Worm (Caenorhabditis elegans) whole organism, L3 larva: Measurements from ENCODE around the gene R12C12.5.

Experiments
- R02D3.7 ChIP-seq: fragments of 150-350 bp; optimal IDR thresholded peaks from 2 replicates; lab custom pipeline; 2014; ENCODE audit warnings: missing biosample characterization, missing genetic modification characterization
- aly-2 ChIP-seq: fragments of 150-350 bp; optimal IDR thresholded peaks from 2 replicates; lab custom pipeline; 2014; ENCODE audit warnings: missing biosample characterization, missing genetic modification characterization
- ceh-16 ChIP-seq: sonication (generic microtip); optimal IDR thresholded peaks from 2 replicates; lab custom pipeline; 2017; ENCODE audit warnings: missing biosample characterization, missing genetic modification characterization
- daf-12 ChIP-seq: fragments of 150-350 bp; optimal IDR thresholded peaks from 2 replicates; lab custom pipeline; 2014; ENCODE audit warnings: missing biosample characterization, missing genetic modification reagents, missing genetic modification characterization
- elt-1 ChIP-seq: fragments of 150-350 bp; optimal IDR thresholded peaks from 2 replicates; lab custom pipeline; 2014; ENCODE audit warnings: missing biosample characterization, missing genetic modification characterization
- elt-3 ChIP-seq, 3 experiments: fragments of 150-350 bp in 1 of 3; sonication (generic microtip) in 2 of 3; optimal IDR thresholded peaks; 2 replicates in 2 of 3; 4 replicates in 1 of 3; lab custom pipeline; 2014 to 2017; ENCODE audit warnings: missing biosample characterization in 3 of 3, missing genetic modification characterization in 3 of 3
- fos-1 ChIP-seq: fragments of 150-350 bp; optimal IDR thresholded peaks from 2 replicates; lab custom pipeline; 2014; ENCODE audit warnings: missing biosample characterization, missing genetic modification characterization
- hmg-11 ChIP-seq: sonication (generic microtip); optimal IDR thresholded peaks from 2 replicates; lab custom pipeline; 2016; ENCODE audit warnings: missing genetic modification characterization, missing compliant biosample characterization
- lin-39 ChIP-seq: fragments of 150-350 bp; optimal IDR thresholded peaks from 2 replicates; lab custom pipeline; 2018; ENCODE audit warnings: missing biosample characterization, missing genetic modification reagents, missing genetic modification characterization
- lsy-12 ChIP-seq: sonication (generic microtip); optimal IDR thresholded peaks from 2 replicates; lab custom pipeline; 2016; ENCODE audit warnings: mild to moderate bottlenecking, missing genetic modification characterization, missing compliant biosample characterization
- mdl-1 ChIP-seq: fragments of 150-350 bp; optimal IDR thresholded peaks from 2 replicates; lab custom pipeline; 2014; ENCODE audit warnings: missing biosample characterization, missing genetic modification characterization
- nfya-1 ChIP-seq: sonication (generic microtip); optimal IDR thresholded peaks from 2 replicates; lab custom pipeline; 2017; ENCODE audit warnings: missing genetic modification characterization, mild to moderate bottlenecking, missing compliant biosample characterization, antibody characterized with exemption, moderate library complexity; ENCODE audit not compliant: insufficient read depth
- nhr-11 ChIP-seq: fragments of 150-350 bp; optimal IDR thresholded peaks from 2 replicates; lab custom pipeline; 2014; ENCODE audit warnings: missing biosample characterization, missing genetic modification characterization
- nhr-12 ChIP-seq: fragments of 150-350 bp; optimal IDR thresholded peaks from 2 replicates; lab custom pipeline; 2014; ENCODE audit warnings: missing biosample characterization, missing genetic modification characterization
- nhr-43 ChIP-seq: sonication (generic microtip); optimal IDR thresholded peaks from 2 replicates; lab custom pipeline; 2016; ENCODE audit warnings: mild to moderate bottlenecking, missing genetic modification characterization, missing compliant biosample characterization; ENCODE audit not compliant: poor library complexity, severe bottlenecking
- nhr-76 ChIP-seq: fragments of 150-350 bp; sonication (generic microtip); optimal IDR thresholded peaks from 5 replicates; lab custom pipeline; 2014; ENCODE audit warnings: missing biosample characterization, missing genetic modification characterization
- pqm-1 ChIP-seq: fragments of 150-350 bp; optimal IDR thresholded peaks from 2 replicates; lab custom pipeline; 2017; ENCODE audit warnings: missing biosample characterization, missing genetic modification characterization, inconsistent platforms
- tbx-2 ChIP-seq: sonication (generic microtip); optimal IDR thresholded peaks from 2 replicates; lab custom pipeline; 2016; ENCODE audit warnings: mild to moderate bottlenecking, missing genetic modification characterization, missing compliant biosample characterization
- unc-39 ChIP-seq: sonication (generic microtip); optimal IDR thresholded peaks from 4 replicates; lab custom pipeline; 2017; ENCODE audit warnings: missing biosample characterization, missing genetic modification characterization
- zag-1 ChIP-seq: fragments of 150-350 bp; optimal IDR thresholded peaks from 2 replicates; lab custom pipeline; 2014; ENCODE audit warnings: missing biosample characterization, missing genetic modification characterization
- ztf-11 ChIP-seq: fragments of 150-350 bp; optimal IDR thresholded peaks from 2 replicates; lab custom pipeline; 2014; ENCODE audit warnings: missing biosample characterization, missing genetic modification characterization

The R12C12.5 gene

DNA sequence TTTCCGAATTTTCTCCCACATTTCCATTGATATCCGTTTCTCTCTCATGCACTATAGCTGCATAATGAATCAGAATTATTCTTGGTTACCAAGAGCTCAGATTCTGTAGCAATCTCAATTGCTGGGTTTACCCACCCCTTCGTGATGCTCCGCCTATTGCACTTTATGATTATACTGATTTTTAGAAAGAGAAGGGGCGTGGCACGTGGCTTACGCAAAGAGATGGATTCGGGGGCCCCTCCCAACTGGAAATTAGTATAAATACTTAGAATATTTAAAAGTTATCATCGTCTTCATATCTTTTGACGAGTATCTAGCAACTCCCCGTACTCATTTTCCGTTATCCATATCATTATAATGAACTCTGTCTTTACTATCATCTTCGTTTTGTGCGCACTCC lies 44.8 kb downstream of the R12C12.5 start, which contains the start of gene ins-6:
Gene ins-6 (plus strand): TSS at position 301 of the 400 bp plus-strand sequence.
- no peak for TF ChIP-seq nfya-1 (tag; lab: Kevin White, UChicago)
- no peak for TF ChIP-seq unc-39 (tag; lab: Kevin White, UChicago)
- no peak for TF ChIP-seq mdl-1 (tag; lab: Kevin White, UChicago)
- TF ChIP-seq aly-2 (tag; lab: Kevin White, UChicago): no peak
- no peak for TF ChIP-seq nhr-76 (tag; lab: Kevin White, UChicago)
- no peak for TF ChIP-seq nhr-43 (tag; lab: Kevin White, UChicago)
- TF ChIP-seq nhr-12: no peak
- no peak for TF ChIP-seq lin-39
- no peak for TF ChIP-seq elt-3 (tag; optimal IDR thresholded peaks at IDR 0.05; lab: Kevin White, UChicago)
- no peak for TF ChIP-seq tbx-2 (tag; lab: Kevin White, UChicago)
- no peak for TF ChIP-seq lsy-12 (tag; lab: Kevin White, UChicago)
- no peak for TF ChIP-seq elt-1
- no peak for TF ChIP-seq hmg-11
- no peak for TF ChIP-seq zag-1 (tag; lab: Kevin White, UChicago)
- TF ChIP-seq daf-12 (tag; lab: Kevin White, UChicago): no peak
- no peak for TF ChIP-seq ztf-11 (tag; lab: Kevin White, UChicago)

DNA sequence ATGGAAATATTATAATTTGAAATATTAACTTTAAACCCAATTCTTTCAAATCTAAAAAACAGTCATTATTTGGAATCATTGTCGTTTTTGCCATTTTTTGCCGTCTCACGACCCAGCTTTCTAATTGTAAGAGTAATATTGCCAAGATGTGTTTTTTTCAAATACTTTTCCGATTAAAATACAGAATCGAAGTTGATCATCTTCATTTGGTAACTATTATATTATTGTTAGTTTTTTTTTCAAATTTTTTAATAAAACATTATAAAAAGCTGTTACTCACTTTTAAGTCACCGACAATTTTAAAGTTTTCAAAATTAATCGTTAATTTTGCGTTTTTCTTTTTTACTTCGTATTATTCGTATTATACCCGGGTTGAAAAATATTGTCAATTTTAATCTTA lies 47.7 kb downstream of the R12C12.5 start, which contains the start of gene ins-5:
Gene ins-5 (plus strand): TSS at position 301 of the 400 bp plus-strand sequence.
- TF ChIP-seq nhr-11 (tag; lab: Kevin White, UChicago) (no peak), unc-39 (tag; lab: Kevin White, UChicago) (no peak), fos-1 (no peak), pqm-1 (no peak), elt-1 (no peak), ceh-16 (tag; lab: Kevin White, UChicago) (no peak), hmg-11 (no peak), nhr-76 (tag; lab: Kevin White, UChicago) (no peak), R02D3.7 (no peak)

DNA sequence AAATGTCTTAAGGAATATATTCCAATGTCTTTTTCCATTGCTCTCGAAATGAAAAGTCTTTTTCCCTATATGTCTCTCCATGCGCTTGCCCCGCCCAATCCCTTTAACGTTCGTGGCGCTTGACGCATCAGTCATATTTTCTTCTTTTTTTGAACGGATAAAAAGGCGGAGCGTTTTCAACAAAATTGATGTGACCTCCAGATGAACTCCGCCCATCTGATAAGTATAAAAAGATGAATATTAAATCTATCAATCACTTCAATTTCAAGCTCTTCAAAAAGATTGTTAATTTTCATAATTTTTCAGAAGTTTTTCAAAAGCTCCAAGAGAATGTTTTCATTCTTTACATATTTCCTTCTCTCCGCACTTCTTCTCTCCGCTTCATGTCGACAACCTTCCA lies 48.9 kb downstream of the R12C12.5 start, which contains the start of gene ins-4:
Gene ins-4 (plus strand): TSS at position 301 of the 400 bp plus-strand sequence.
- TF ChIP-seq nhr-11 (tag; lab: Kevin White, UChicago): no peak
- no peak for TF ChIP-seq zag-1 (tag; lab: Kevin White, UChicago)
- no peak for TF ChIP-seq tbx-2 (tag; lab: Kevin White, UChicago)
